Worm (Caenorhabditis elegans): ENCODE measurements around the gene C30A5.10.
A peak's percentile ranks its signal among the peaks of the same experiment; 100 is the strongest.

Gene C30A5.10

DNA sequence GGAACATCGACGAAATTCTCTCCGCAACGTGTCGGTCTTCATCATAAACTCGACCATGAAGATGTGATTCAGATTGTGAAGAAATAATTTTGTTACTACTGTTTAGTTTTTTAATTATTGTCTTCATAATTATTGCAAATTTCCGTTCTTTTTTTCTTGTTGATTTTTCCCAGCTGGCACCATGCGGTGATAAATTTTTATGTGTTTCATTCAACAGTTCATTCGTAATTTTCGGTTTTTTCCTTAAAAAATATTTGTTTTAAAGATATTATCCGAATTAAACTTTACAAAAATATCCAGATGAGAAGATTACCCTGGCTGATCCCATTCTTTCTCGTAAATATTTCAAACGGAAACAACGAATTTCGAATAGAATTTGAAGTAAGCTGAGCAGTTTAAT is 37.4 kb upstream of the C30A5.10 start, which contains the start of gene C02F5.13:
Gene C02F5.13, plus strand, starts transcription at position 301 of the 400 bp plus-strand sequence.
- TF ChIP-seq ztf-1 (GFP tag; conservative IDR thresholded peaks at IDR 0.05) = no peak
- TF ChIP-seq Y55F3AM.14 (GFP tag; optimal IDR thresholded peaks at IDR 0.05) = no peak
- TF ChIP-seq nhr-23 (tag; optimal IDR thresholded peaks at IDR 0.05) = no peak
- no peak for TF ChIP-seq mab-5 (tag; optimal IDR thresholded peaks at IDR 0.05)
- no peak for TF ChIP-seq snpc-4 (tag; optimal IDR thresholded peaks at IDR 0.05)
- TF ChIP-seq F13H6.1 (tag; optimal IDR thresholded peaks at IDR 0.05) = no peak
- no peak for TF ChIP-seq blmp-1 (tag; optimal IDR thresholded peaks at IDR 0.05; ENCODE audit: insufficient read depth)
- no peak for TF ChIP-seq lsy-2 (tag; optimal IDR thresholded peaks at IDR 0.05)
- TF ChIP-seq nhr-77 (tag; optimal IDR thresholded peaks at IDR 0.05) = no peak
- TF ChIP-seq sma-3 (GFP tag; optimal IDR thresholded peaks at IDR 0.05) = no peak
- TF ChIP-seq lin-13 (GFP tag; optimal IDR thresholded peaks at IDR 0.05) = no peak

DNA sequence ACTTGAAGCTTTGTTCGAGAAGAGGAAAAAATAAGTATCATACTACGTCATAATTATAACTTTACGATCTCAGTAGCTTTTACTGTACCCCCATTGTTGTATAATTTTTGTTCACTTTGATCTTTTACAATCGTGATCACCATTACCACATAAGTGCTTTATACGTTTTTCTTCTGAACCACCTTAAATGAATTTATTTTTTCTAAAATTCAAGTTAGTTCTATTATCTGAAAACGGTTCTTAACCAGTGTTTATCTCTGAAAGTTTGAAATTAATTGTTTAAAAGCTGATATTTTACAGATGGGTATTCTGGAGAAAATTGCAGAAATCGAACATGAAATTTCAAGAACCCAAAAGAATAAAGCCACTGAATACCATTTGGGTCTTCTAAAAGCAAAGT is 35.9 kb upstream of the C30A5.10 start, which contains the start of gene C02F5.3:
Gene C02F5.3, plus strand, starts transcription at position 301 of the 400 bp plus-strand sequence.
- TF ChIP-seq nhr-10 (tag; optimal IDR thresholded peaks at IDR 0.05) = no peak
- TF ChIP-seq nhr-23 (tag; optimal IDR thresholded peaks at IDR 0.05) = no peak
- no peak for TF ChIP-seq ztf-11 (tag; optimal IDR thresholded peaks at IDR 0.05)
- TF ChIP-seq nhr-129 (tag; optimal IDR thresholded peaks at IDR 0.05) = no peak
- no peak for TF ChIP-seq unc-62 (GFP tag; optimal IDR thresholded peaks at IDR 0.05)
- TF ChIP-seq ZK546.5 (tag; optimal IDR thresholded peaks at IDR 0.05) = no peak
- no peak for TF ChIP-seq lin-39 (tag; optimal IDR thresholded peaks at IDR 0.05)
- no peak for TF ChIP-seq alr-1 (tag; optimal IDR thresholded peaks at IDR 0.05)
- TF ChIP-seq nhr-12 (tag; optimal IDR thresholded peaks at IDR 0.05) = no peak
- TF ChIP-seq zag-1 (tag; optimal IDR thresholded peaks at IDR 0.05) = no peak
- no peak for TF ChIP-seq ztf-1 (GFP tag; conservative IDR thresholded peaks at IDR 0.05)

DNA sequence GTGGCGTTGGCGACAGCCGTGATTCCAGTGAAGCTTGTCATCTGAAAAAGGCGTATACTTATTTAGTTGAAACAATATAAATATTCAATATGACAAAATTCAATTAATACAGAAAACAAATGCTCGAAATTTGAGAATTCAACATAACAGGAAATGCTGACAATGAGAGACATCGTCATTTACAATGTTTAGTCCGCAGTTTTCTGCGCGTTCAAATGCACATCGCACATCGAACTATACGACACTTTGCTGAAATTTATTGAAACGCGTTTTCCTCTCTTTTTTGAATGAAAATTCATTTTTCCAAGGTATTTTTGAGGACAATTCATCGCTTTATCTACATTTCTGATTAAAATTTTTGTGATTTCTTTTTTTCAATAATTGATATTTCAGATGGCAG is 34.4 kb upstream of the C30A5.10 start, which contains the start of the genes pbs-6 and cids-1:
Gene pbs-6, minus strand, starts transcription at position 41 of the 400 bp plus-strand sequence.
Gene cids-1, plus strand, starts transcription at position 394 of the 400 bp plus-strand sequence.
- TF ChIP-seq unc-55 (GFP tag; optimal IDR thresholded peaks at IDR 0.05) (peak; percentile 47), ztf-4 (tag; optimal IDR thresholded peaks at IDR 0.05) (no peak), lsy-2 (tag; optimal IDR thresholded peaks at IDR 0.05) (peak in 1 of 2 experiments; percentile 51), nhr-237 (tag; optimal IDR thresholded peaks at IDR 0.05) (no peak), C34F6.9 (tag; optimal IDR thresholded peaks at IDR 0.05) (peak; percentile 16), nhr-23 (tag; optimal IDR thresholded peaks at IDR 0.05) (no peak), nhr-129 (tag; optimal IDR thresholded peaks at IDR 0.05) (peak; percentile 21), crh-2 (tag; optimal IDR thresholded peaks at IDR 0.05) (no peak)

DNA sequence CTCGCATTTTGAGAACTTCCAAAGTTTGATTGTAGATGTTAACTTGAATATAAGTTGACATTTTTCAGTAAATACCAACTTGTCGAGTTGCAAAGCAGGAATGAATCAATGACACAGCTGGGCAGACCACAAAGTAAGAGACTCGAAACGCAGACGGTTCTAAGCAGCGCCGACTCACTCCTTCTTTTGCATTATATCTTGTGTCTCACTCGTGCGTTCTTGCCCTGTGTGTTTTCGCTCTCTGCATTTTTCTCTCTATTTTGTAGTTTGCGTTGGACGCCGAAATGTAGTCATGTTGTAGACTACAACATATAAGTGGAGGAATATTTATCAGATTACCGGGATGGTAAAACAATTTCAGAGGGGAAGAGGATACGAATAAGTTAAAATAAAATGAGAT is 33.1 kb upstream of the C30A5.10 start, which contains the start of gene C02F5.12:
Gene C02F5.12, minus strand, starts transcription at position 221 of the 400 bp plus-strand sequence.
- TF ChIP-seq F13H6.1 (tag; optimal IDR thresholded peaks at IDR 0.05) = peak; percentile 20
- no peak for TF ChIP-seq lin-11 (tag; optimal IDR thresholded peaks at IDR 0.05)
- TF ChIP-seq nhr-12 (tag; optimal IDR thresholded peaks at IDR 0.05) = no peak
- TF ChIP-seq elt-1 (tag; optimal IDR thresholded peaks at IDR 0.05) = no peak
- TF ChIP-seq C34F6.9 (tag; optimal IDR thresholded peaks at IDR 0.05) = peak; percentile 43
- peak; percentile 51 for TF ChIP-seq nhr-129 (tag; optimal IDR thresholded peaks at IDR 0.05)
- TF ChIP-seq sma-9 (GFP tag; optimal IDR thresholded peaks at IDR 0.05) = peak; percentile 7
- TF ChIP-seq sma-9 (tag; optimal IDR thresholded peaks at IDR 0.05) = no peak
- TF ChIP-seq unc-55 (GFP tag; optimal IDR thresholded peaks at IDR 0.05) = no peak
- TF ChIP-seq elt-3 (tag; optimal IDR thresholded peaks at IDR 0.05) = no peak
- no peak for TF ChIP-seq dmd-4 (tag; optimal IDR thresholded peaks at IDR 0.05)
- TF ChIP-seq nhr-6 (tag; optimal IDR thresholded peaks at IDR 0.05) = no peak
- TF ChIP-seq alr-1 (tag; optimal IDR thresholded peaks at IDR 0.05) = no peak
- TF ChIP-seq fos-1 (tag; optimal IDR thresholded peaks at IDR 0.05) = peak; percentile 38
- TF ChIP-seq lin-13 (GFP tag; optimal IDR thresholded peaks at IDR 0.05) = peak; percentile 8
- TF ChIP-seq zag-1 (tag; optimal IDR thresholded peaks at IDR 0.05) = no peak
- TF ChIP-seq crh-2 (tag; optimal IDR thresholded peaks at IDR 0.05) = peak; percentile 10
- no peak for TF ChIP-seq nhr-11 (tag; optimal IDR thresholded peaks at IDR 0.05)
- TF ChIP-seq ama-1 (optimal IDR thresholded peaks at IDR 0.05) = no peak
- TF ChIP-seq sma-3 (GFP tag; optimal IDR thresholded peaks at IDR 0.05) = peak; percentile 0
- no peak for TF ChIP-seq aly-2 (tag; optimal IDR thresholded peaks at IDR 0.05)
- no peak for TF ChIP-seq peb-1 (tag; optimal IDR thresholded peaks at IDR 0.05)
- TF ChIP-seq nhr-23 (tag; optimal IDR thresholded peaks at IDR 0.05) = no peak
- TF ChIP-seq nhr-77 (tag; optimal IDR thresholded peaks at IDR 0.05) = no peak
- no peak for TF ChIP-seq unc-62 (GFP tag; optimal IDR thresholded peaks at IDR 0.05)
- no peak for TF ChIP-seq mab-5 (tag; optimal IDR thresholded peaks at IDR 0.05)
- TF ChIP-seq nhr-21 (tag; optimal IDR thresholded peaks at IDR 0.05) = no peak
- TF ChIP-seq nhr-25 (tag; optimal IDR thresholded peaks at IDR 0.05) = no peak
- no peak for TF ChIP-seq nhr-10 (tag; optimal IDR thresholded peaks at IDR 0.05)
- no peak for TF ChIP-seq skn-1 (tag; optimal IDR thresholded peaks at IDR 0.05)
- TF ChIP-seq ZK546.5 (tag; optimal IDR thresholded peaks at IDR 0.05) = no peak
- no peak for TF ChIP-seq snpc-4 (tag; optimal IDR thresholded peaks at IDR 0.05)
- no peak for TF ChIP-seq mbf-1 (tag; optimal IDR thresholded peaks at IDR 0.05)
- TF ChIP-seq ztf-11 (tag; optimal IDR thresholded peaks at IDR 0.05) = no peak
- no peak for TF ChIP-seq sem-4 (tag; optimal IDR thresholded peaks at IDR 0.05)
- no peak for TF ChIP-seq egl-27 (tag; optimal IDR thresholded peaks at IDR 0.05)
- no peak for TF ChIP-seq mdl-1 (tag; optimal IDR thresholded peaks at IDR 0.05)
- no peak for TF ChIP-seq nhr-237 (tag; optimal IDR thresholded peaks at IDR 0.05)
- peak in 1 of 2 experiments; percentile 44 for TF ChIP-seq lsy-2 (tag; optimal IDR thresholded peaks at IDR 0.05)
- TF ChIP-seq lin-39 (tag; optimal IDR thresholded peaks at IDR 0.05) = no peak
- TF ChIP-seq unc-39 (tag; optimal IDR thresholded peaks at IDR 0.05) = no peak
